Worm (Caenorhabditis elegans) whole organism, L4/young adult: ENCODE measurements around the gene nhr-145.

Experiments used
- W03F9.2 ChIP-seq: fragments of 150-350 bp; optimal IDR thresholded peaks from 2 replicates; lab custom pipeline; 2014; ENCODE audit warnings: missing biosample characterization, missing genetic modification characterization
- him-1 ChIP-seq: sonication (generic microtip); optimal IDR thresholded peaks from 2 replicates; lab custom pipeline; 2016; ENCODE audit warnings: missing genotype, missing genetic modification reagents, missing genetic modification characterization, missing compliant biosample characterization

DNA sequence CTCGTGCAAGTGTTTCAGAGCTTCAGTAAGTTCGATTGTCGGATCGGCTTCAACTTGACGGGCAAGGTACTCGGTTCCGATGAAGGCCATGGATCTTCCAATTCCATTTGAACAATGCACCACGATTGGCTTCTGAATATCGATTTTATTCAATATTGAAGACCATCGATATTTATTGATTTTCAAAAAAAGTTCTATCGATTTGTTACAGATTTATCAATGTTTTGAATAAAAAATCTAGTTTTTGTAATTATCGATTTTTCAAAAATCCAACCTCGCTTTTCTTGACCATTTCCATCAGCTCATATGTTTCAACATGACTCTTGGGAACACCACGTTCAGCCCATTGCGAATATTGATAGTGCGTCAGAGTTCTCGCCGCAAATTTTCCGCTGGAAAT lies 18.6 kb upstream of the nhr-145 start:
- TF ChIP-seq him-1 (tag; lab: Kevin White, UChicago) (no peak), W03F9.2 (tag; lab: Kevin White, UChicago) (no peak)
